Fruit fly (Drosophila melanogaster): ENCODE results near the gene Smr.

Gene Smr

dm6 chrX:12755017-12755563 lies 12.7 kb upstream of the Smr start (continued):
- TF ChIP-seq emc (GFP tag; optimal IDR thresholded peaks at IDR 0.05) (no peak), CG11696 (GFP tag; IDR thresholded peaks at IDR 0.05) (peak; percentile 55), CG17385 (GFP tag; optimal IDR thresholded peaks at IDR 0.05) (peak; percentile 66), CG17612 (GFP tag; IDR thresholded peaks at IDR 0.05) (peak; percentile 67), CG4707 (GFP tag; optimal IDR thresholded peaks at IDR 0.05) (peak; percentile 11), Ets65A (GFP tag) (peak; percentile 95), CG6791 (GFP tag; IDR thresholded peaks at IDR 0.05; ENCODE audit: partially characterized antibody) (no peak), prd (optimal IDR thresholded peaks at IDR 0.05) (no peak), prd (GFP tag; IDR thresholded peaks at IDR 0.05) (peak; percentile 81; the same call in 2 of the 3 replicates), Hmx (GFP tag; optimal IDR thresholded peaks at IDR 0.05) (peak; percentile 35), CG4404 (GFP tag; IDR thresholded peaks at IDR 0.05) (peak; percentile 69), Deaf1 (tag; optimal IDR thresholded peaks at IDR 0.05) (peak; percentile 38), Fer3 (tag; optimal IDR thresholded peaks at IDR 0.05) (peak; percentile 83), CG33213 (GFP tag; optimal IDR thresholded peaks at IDR 0.05) (peak; percentile 3), CG12942 (GFP tag; optimal IDR thresholded peaks at IDR 0.05) (peak; percentile 41), Trl (optimal IDR thresholded peaks at IDR 0.05) (no peak), Trl (GFP tag; optimal IDR thresholded peaks at IDR 0.05) (peak; percentile 32), CG10431 (GFP tag; optimal IDR thresholded peaks at IDR 0.05) (no peak), CG7928 (GFP tag; optimal IDR thresholded peaks at IDR 0.05) (peak; percentile 21), CG3407 (GFP tag; optimal IDR thresholded peaks at IDR 0.05) (no peak), CG4617 (GFP tag; optimal IDR thresholded peaks at IDR 0.05; ENCODE audit: borderline replicate concordance) (peak; percentile 25), Ssrp (tag; optimal IDR thresholded peaks at IDR 0.05) (peak; percentile 36), ranshi (GFP tag; IDR thresholded peaks at IDR 0.05) (peak; percentile 71), pum (GFP tag; optimal IDR thresholded peaks at IDR 0.05) (peak; percentile 51), gce (GFP tag; IDR thresholded peaks at IDR 0.05) (no peak), ftz-f1 (GFP tag; optimal IDR thresholded peaks at IDR 0.05) (no peak), CG13894 (tag; optimal IDR thresholded peaks at IDR 0.05) (peak; percentile 85), ash1 (GFP tag; optimal IDR thresholded peaks at IDR 0.05) (no peak), zf30C (GFP tag; optimal IDR thresholded peaks at IDR 0.05) (no peak), dm (GFP tag; optimal IDR thresholded peaks at IDR 0.05) (no peak), Lhr (GFP tag; optimal IDR thresholded peaks at IDR 0.05) (peak; percentile 4), caup (GFP tag; optimal IDR thresholded peaks at IDR 0.05; ENCODE audit: severe bottlenecking) (peak; percentile 41), MTF-1 (GFP tag; optimal IDR thresholded peaks at IDR 0.05; ENCODE audit: borderline replicate concordance) (peak; percentile 6), ems (GFP tag; optimal IDR thresholded peaks at IDR 0.05) (peak; percentile 74), CG8924 (tag; optimal IDR thresholded peaks at IDR 0.05) (peak; percentile 70), ind (GFP tag; optimal IDR thresholded peaks at IDR 0.05) (peak; percentile 64), Poxn (GFP tag; IDR thresholded peaks at IDR 0.05) (peak; percentile 71), CG6254 (GFP tag; optimal IDR thresholded peaks at IDR 0.05) (no peak), nmo (GFP tag; optimal IDR thresholded peaks at IDR 0.05) (peak; percentile 62), Max (GFP tag; optimal IDR thresholded peaks at IDR 0.05) (no peak), CG8281 (tag; optimal IDR thresholded peaks at IDR 0.05) (peak; percentile 42), HLH4C (GFP tag; IDR thresholded peaks at IDR 0.05; ENCODE audit: partially characterized antibody) (no peak), dmrt99B (tag; optimal IDR thresholded peaks at IDR 0.05) (peak; percentile 78), pb (GFP tag; optimal IDR thresholded peaks at IDR 0.05) (peak; percentile 40), Doc2 (GFP tag; IDR thresholded peaks at IDR 0.05) (no peak), CG3726 (GFP tag; IDR thresholded peaks at IDR 0.05) (no peak; the same call in 2 of the 3 replicates), CG7556 (GFP tag; optimal IDR thresholded peaks at IDR 0.05) (peak; percentile 70), CG4282 (GFP tag; optimal IDR thresholded peaks at IDR 0.05) (no peak), CG15269 (tag; optimal IDR thresholded peaks at IDR 0.05) (peak; percentile 81), sens (GFP tag) (peak; percentile 83), mld (GFP tag; IDR thresholded peaks at IDR 0.05; ENCODE audit: partially characterized antibody) (no peak)
